Fruit fly (Drosophila melanogaster) Kc167 (cell line): ENCODE measurements around the gene CG8372.

Source experiments
- Myc ChIP-seq: fragments of >200 bp; optimal IDR thresholded peaks from 2 replicates; lab custom pipeline; 2017; ENCODE audit warnings: missing external identifiers
- ttk ChIP-seq: sonication (Bioruptor generic); optimal IDR thresholded peaks from 2 replicates; lab custom pipeline; 2017; ENCODE audit warnings: missing external identifiers

- TF ChIP-seq ttk (lab: Kevin White, UChicago) (no peak), Myc (lab: Kevin White, UChicago) (no peak)
Observed at dm6 chr2L:8230255-8230654, 17.6 kb upstream of the CG8372 start.
